Worm (Caenorhabditis elegans): ENCODE measurements around the gene F19B10.10.
A peak's percentile ranks its signal among the peaks of the same experiment; 100 is the strongest.

F19B10.10 gene

ce11 chrII:3647111-3647510 lies 34.1 kb downstream of the F19B10.10 start, which contains the start of gene fbxb-33:
fbxb-33 (plus strand) TSS chrII:3647411.
- TF ChIP-seq snpc-4 (GFP tag; optimal IDR thresholded peaks at IDR 0.05) (no peak), snpc-4 (tag; optimal IDR thresholded peaks at IDR 0.05) (no peak)

- TF ChIP-seq pha-4 (tag; optimal IDR thresholded peaks at IDR 0.05), result no peak
- no peak for TF ChIP-seq dpff-1 (tag; optimal IDR thresholded peaks at IDR 0.05)
- TF ChIP-seq snpc-1.1 (tag; optimal IDR thresholded peaks at IDR 0.05; ENCODE audit: insufficient read depth), result no peak
These were observed 40.0 kb downstream of the F19B10.10 start, which contains the start of gene M151.1 for ce11 chrII:3641197-3641596. M151.1 (plus strand) TSS chrII:3641497.

ce11 chrII:3640197-3640596 lies 41.0 kb downstream of the F19B10.10 start, which contains the start of gene M151.10:
M151.10 (minus strand) TSS chrII:3640297.
- TF ChIP-seq F23B12.7 (tag; optimal IDR thresholded peaks at IDR 0.05; ENCODE audit: insufficient read depth), result no peak
- TF ChIP-seq ceh-100 (GFP tag; IDR thresholded peaks at IDR 0.05), result no peak
- TF ChIP-seq fkh-3 (tag; optimal IDR thresholded peaks at IDR 0.05), result no peak
- TF ChIP-seq cebp-2 (GFP tag; IDR thresholded peaks at IDR 0.05), result no peak
- no peak for TF ChIP-seq B0261.1 (tag; optimal IDR thresholded peaks at IDR 0.05)

- no peak for TF ChIP-seq F33H1.4 (GFP tag; IDR thresholded peaks at IDR 0.05)
- TF ChIP-seq lsl-1 (GFP tag; optimal IDR thresholded peaks at IDR 0.05), result no peak
- TF ChIP-seq nfya-1 (tag; optimal IDR thresholded peaks at IDR 0.05; ENCODE audit: borderline replicate concordance, insufficient read depth), result no peak
- TF ChIP-seq rcor-1 (GFP tag; IDR thresholded peaks at IDR 0.05), result no peak
- TF ChIP-seq bed-1 (GFP tag; IDR thresholded peaks at IDR 0.05), result no peak
- no peak for TF ChIP-seq somi-1 (GFP tag; optimal IDR thresholded peaks at IDR 0.05)
- TF ChIP-seq K11D2.4 (GFP tag; IDR thresholded peaks at IDR 0.05), result no peak
- TF ChIP-seq fkh-3 (tag; optimal IDR thresholded peaks at IDR 0.05), result no peak
These were observed 42.0 kb downstream of the F19B10.10 start, which contains the start of gene fbxb-31 for ce11 chrII:3639238-3639637. fbxb-31 (minus strand) TSS chrII:3639338.

DNA sequence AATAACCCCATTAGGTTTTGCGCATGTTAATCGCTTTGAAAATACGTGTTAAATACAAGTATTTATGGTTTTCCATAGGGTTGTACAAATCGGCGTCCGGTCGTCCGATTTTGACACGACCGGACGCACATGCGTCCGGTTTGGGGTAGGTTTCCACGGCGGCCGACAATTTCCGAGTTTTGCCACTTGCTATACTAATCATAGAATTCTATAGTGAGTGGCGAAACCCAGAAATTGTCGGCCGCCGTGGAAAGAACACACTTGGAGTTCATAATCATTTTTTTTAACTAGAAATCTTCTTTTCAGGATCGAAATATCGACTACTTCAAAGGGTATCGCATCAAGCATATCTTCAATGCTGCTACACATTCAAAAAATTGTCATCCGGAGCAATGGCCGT lies 46.5 kb downstream of the F19B10.10 start:
- peak; percentile 50 for TF ChIP-seq snpc-1.1 (tag; optimal IDR thresholded peaks at IDR 0.05; ENCODE audit: insufficient read depth)
- peak; percentile 36; the same call in 1 of the 2 replicates for TF ChIP-seq hmg-1.2 (GFP tag; IDR thresholded peaks at IDR 0.05)
- no peak for TF ChIP-seq nfyb-1 (GFP tag; IDR thresholded peaks at IDR 0.05)
- peak; percentile 33 for TF ChIP-seq snpc-4 (GFP tag; optimal IDR thresholded peaks at IDR 0.05)
- TF ChIP-seq snpc-4 (tag; optimal IDR thresholded peaks at IDR 0.05), result peak in 3 of 4 experiments; percentile 59 to 89 (median 79)

- TF ChIP-seq lsy-27 (tag; optimal IDR thresholded peaks at IDR 0.05; ENCODE audit: borderline replicate concordance, insufficient read depth) (no peak), egl-18 (GFP tag; IDR thresholded peaks at IDR 0.05) (no peak)
These were observed 50.4 kb downstream of the F19B10.10 start, which contains the start of gene M151.2 for ce11 chrII:3630810-3631209. M151.2 (plus strand) TSS chrII:3631110.
